Fruit fly (Drosophila melanogaster) whole organism, embryonic: Measurements from ENCODE around the gene zye.

Experiments
- CG10267 ChIP-seq: fragments of 200-800 bp; sonication (Bioruptor generic); optimal IDR thresholded peaks from 2 replicates; lab custom pipeline; 2018; ENCODE audit warnings: missing biosample characterization, mild to moderate bottlenecking, missing genetic modification characterization, moderate library complexity
- CG10366 ChIP-seq: fragments of 200-800 bp; sonication (Bioruptor generic); IDR thresholded peaks from 2 replicates; pipeline ENCODE4 v1.3.6; 2022; ENCODE audit warnings: missing biosample characterization, missing genetic modification characterization
- CG10543 ChIP-seq: fragments of 200-800 bp; sonication (Bioruptor generic); optimal IDR thresholded peaks from 3 replicates; lab custom pipeline; 2017; ENCODE audit warnings: missing biosample characterization, mild to moderate bottlenecking, missing genetic modification characterization, moderate library complexity
- CG12219 ChIP-seq: fragments of 200-800 bp; sonication (Bioruptor generic); optimal IDR thresholded peaks from 3 replicates; lab custom pipeline; 2018; ENCODE audit warnings: missing biosample characterization, mild to moderate bottlenecking, missing genetic modification characterization
- CG13287 ChIP-seq: fragments of 200-800 bp; sonication (Bioruptor generic); IDR thresholded peaks from 2 replicates; pipeline ENCODE4 v1.3.6; 2022; ENCODE audit warnings: missing biosample characterization, missing genetic modification characterization; ENCODE audit not compliant: partially characterized antibody
- CG1832 ChIP-seq: fragments of 200-800 bp; sonication (Bioruptor generic); optimal IDR thresholded peaks from 2 replicates; lab custom pipeline; 2017; ENCODE audit warnings: missing biosample characterization, mild to moderate bottlenecking, missing genetic modification characterization, inconsistent platforms
- CG18476 ChIP-seq: fragments of 200-800 bp; sonication (Bioruptor generic); optimal IDR thresholded peaks from 2 replicates; lab custom pipeline; 2016; ENCODE audit warnings: missing biosample characterization, mild to moderate bottlenecking, missing genetic modification characterization
- CG34422 ChIP-seq: fragments of 200-800 bp; sonication (Bioruptor generic); IDR thresholded peaks from 3 replicates; pipeline ENCODE4 v1.3.6; 2022; ENCODE audit warnings: missing biosample characterization, missing genetic modification characterization
- CG4360 ChIP-seq: fragments of 200-800 bp; sonication (Bioruptor generic); IDR thresholded peaks from 2 replicates; pipeline ENCODE4 v1.3.6; 2022; ENCODE audit warnings: missing biosample characterization, missing genetic modification characterization
- CG4404 ChIP-seq: fragments of 200-800 bp; sonication (Bioruptor generic); IDR thresholded peaks from 2 replicates; pipeline ENCODE4 v1.3.6; 2022; ENCODE audit warnings: missing biosample characterization, missing genetic modification characterization
- CG4424 ChIP-seq: fragments of 200-800 bp; sonication (Bioruptor generic); optimal IDR thresholded peaks from 3 replicates; lab custom pipeline; 2016; ENCODE audit warnings: missing biosample characterization, missing genetic modification characterization
- CG4854 ChIP-seq: fragments of 200-800 bp; sonication (Bioruptor generic); optimal IDR thresholded peaks from 2 replicates; lab custom pipeline; 2016; ENCODE audit warnings: missing biosample characterization, missing genetic modification characterization, inconsistent platforms
- CG6654 ChIP-seq: fragments of 200-800 bp; sonication (Bioruptor generic); optimal IDR thresholded peaks from 2 replicates; lab custom pipeline; 2017; ENCODE audit warnings: missing biosample characterization, mild to moderate bottlenecking, missing genetic modification characterization
- CG6791 ChIP-seq: fragments of 200-800 bp; sonication (Bioruptor generic); IDR thresholded peaks from 3 replicates; pipeline ENCODE4 v1.3.6; 2022; ENCODE audit warnings: missing biosample characterization, missing genetic modification characterization; ENCODE audit not compliant: partially characterized antibody
- CG6854 ChIP-seq: fragments of 200-800 bp; sonication (Bioruptor generic); optimal IDR thresholded peaks from 3 replicates; lab custom pipeline; 2017; ENCODE audit warnings: missing biosample characterization, mild to moderate bottlenecking, missing genetic modification characterization
- CG9215 ChIP-seq: fragments of 200-800 bp; sonication (Bioruptor generic); IDR thresholded peaks from 2 replicates; pipeline ENCODE4 v1.3.6; 2022; ENCODE audit warnings: missing biosample characterization, missing genetic modification characterization
- CHES-1-like ChIP-seq: fragments of 200-800 bp; sonication (Bioruptor generic); optimal IDR thresholded peaks from 2 replicates; lab custom pipeline; 2016; ENCODE audit warnings: missing biosample characterization, missing genetic modification characterization
- Dad ChIP-seq: fragments of 200-800 bp; sonication (Bioruptor generic); optimal IDR thresholded peaks from 3 replicates; lab custom pipeline; 2016; ENCODE audit warnings: missing biosample characterization, missing genetic modification characterization
- Deaf1 ChIP-seq: fragments of 200-800 bp; optimal IDR thresholded peaks from 3 replicates; lab custom pipeline; 2019; ENCODE audit warnings: missing biosample characterization, mild to moderate bottlenecking, missing genetic modification characterization, moderate library complexity
- Dll ChIP-seq: fragments of 200-800 bp; sonication (Bioruptor generic); IDR thresholded peaks from 4 replicates; pipeline ENCODE4 v1.3.6; 2022; ENCODE audit warnings: missing biosample characterization, missing genetic modification characterization; ENCODE audit not compliant: partially characterized antibody
- Hand ChIP-seq: fragments of 200-800 bp; sonication (Bioruptor generic); optimal IDR thresholded peaks from 2 replicates; lab custom pipeline; 2017; ENCODE audit warnings: mild to moderate bottlenecking, missing biosample characterization, missing genetic modification reagents, missing genetic modification characterization
- Med ChIP-seq: fragments of 200-800 bp; sonication (Bioruptor generic); peaks from one replicate; lab custom pipeline; 2016; ENCODE audit warnings: missing biosample characterization, missing genetic modification characterization, mild to moderate bottlenecking, inconsistent platforms, moderate library complexity
- Meics ChIP-seq: fragments of 200-800 bp; sonication (Bioruptor generic); optimal IDR thresholded peaks from 2 replicates; lab custom pipeline; 2017; ENCODE audit warnings: missing biosample characterization, mild to moderate bottlenecking, missing genetic modification characterization
- Pdp1 ChIP-seq, 2 experiments: fragments of 200-800 bp; sonication (Bioruptor generic); optimal IDR thresholded peaks; 3 replicates each; lab custom pipeline; 2016; ENCODE audit warnings: missing biosample characterization in 2 of 2, missing genetic modification characterization in 2 of 2, mild to moderate bottlenecking in 1 of 2, moderate library complexity in 1 of 2
- Trl ChIP-seq, 3 experiments: fragments of >200 bp in 2 of 3; fragments of 200-800 bp in 1 of 3; sonication (Bioruptor generic) in 1 of 3; optimal IDR thresholded peaks; 2 replicates in 1 of 3; 3 replicates in 2 of 3; lab custom pipeline; 2016 to 2017; ENCODE audit warnings: missing biosample characterization in 1 of 3, missing genetic modification characterization in 1 of 3
- aop ChIP-seq: fragments of 200-800 bp; sonication (Bioruptor generic); IDR thresholded peaks from 2 replicates; pipeline ENCODE4 v1.3.6; 2022; ENCODE audit warnings: missing biosample characterization, missing genetic modification characterization
- cad ChIP-seq: fragments of >200 bp; optimal IDR thresholded peaks from 2 replicates; lab custom pipeline; 2017; ENCODE audit warnings: missing biosample characterization, missing genetic modification characterization
- dan ChIP-seq: fragments of 200-800 bp; sonication (Bioruptor generic); IDR thresholded peaks from 2 replicates; pipeline ENCODE4 v1.3.6; 2022; ENCODE audit warnings: missing biosample characterization, missing genetic modification characterization
- dm ChIP-seq: fragments of 200-800 bp; sonication (Bioruptor generic); optimal IDR thresholded peaks from 3 replicates; lab custom pipeline; 2016; ENCODE audit warnings: missing biosample characterization, missing genetic modification characterization
- ewg ChIP-seq: fragments of 200-800 bp; sonication (Bioruptor generic); optimal IDR thresholded peaks from 3 replicates; lab custom pipeline; 2017; ENCODE audit warnings: mild to moderate bottlenecking, missing biosample characterization, missing genetic modification reagents, missing genetic modification characterization
- fd3F ChIP-seq: fragments of 200-800 bp; sonication (Bioruptor generic); optimal IDR thresholded peaks from 2 replicates; lab custom pipeline; 2018; ENCODE audit warnings: missing biosample characterization, mild to moderate bottlenecking, missing genetic modification characterization, moderate library complexity
- insv ChIP-seq, 2 experiments: fragments of 200-800 bp; sonication (Bioruptor generic); optimal IDR thresholded peaks; 3 replicates each; lab custom pipeline; 2016 to 2018; ENCODE audit warnings: missing biosample characterization in 2 of 2, missing genetic modification characterization in 2 of 2
- nerfin-1 ChIP-seq: fragments of 200-800 bp; sonication (Bioruptor generic); optimal IDR thresholded peaks from 3 replicates; lab custom pipeline; 2019; ENCODE audit warnings: missing biosample characterization, mild to moderate bottlenecking, missing genetic modification characterization, moderate library complexity
- nerfin-2 ChIP-seq: fragments of 200-800 bp; sonication (Bioruptor generic); IDR thresholded peaks from 2 replicates; pipeline ENCODE4 v1.3.6; 2022; ENCODE audit warnings: missing biosample characterization, missing genetic modification characterization; ENCODE audit not compliant: partially characterized antibody
- nom ChIP-seq: fragments of 200-800 bp; sonication (Bioruptor generic); optimal IDR thresholded peaks from 2 replicates; lab custom pipeline; 2017; ENCODE audit warnings: missing biosample characterization, missing genetic modification characterization, mild to moderate bottlenecking, moderate library complexity, missing genetic modification reagents
- pros ChIP-seq: fragments of 200-800 bp; sonication (Bioruptor generic); optimal IDR thresholded peaks from 3 replicates; lab custom pipeline; 2019; ENCODE audit warnings: missing biosample characterization, mild to moderate bottlenecking, missing genetic modification characterization, moderate library complexity
- ro ChIP-seq: fragments of 200-800 bp; sonication (Bioruptor generic); IDR thresholded peaks from 2 replicates; pipeline ENCODE4 v1.3.6; 2022; ENCODE audit warnings: missing biosample characterization, missing genetic modification characterization
- scrt ChIP-seq: fragments of 200-800 bp; sonication (Bioruptor generic); optimal IDR thresholded peaks from 2 replicates; lab custom pipeline; 2018; ENCODE audit warnings: missing biosample characterization, mild to moderate bottlenecking, missing genetic modification characterization, moderate library complexity
- sd ChIP-seq: fragments of 200-800 bp; sonication (Bioruptor generic); optimal IDR thresholded peaks from 3 replicates; lab custom pipeline; 2018; ENCODE audit warnings: missing biosample characterization, mild to moderate bottlenecking, missing genetic modification characterization, moderate library complexity
- seq ChIP-seq: fragments of 200-800 bp; sonication (Bioruptor generic); IDR thresholded peaks from 2 replicates; pipeline ENCODE4 v1.3.6; 2022; ENCODE audit warnings: missing biosample characterization, missing genetic modification characterization
- sim ChIP-seq: fragments of 200-800 bp; sonication (Bioruptor generic); IDR thresholded peaks from 2 replicates; pipeline ENCODE4 v1.3.6; 2022; ENCODE audit warnings: missing biosample characterization, missing genetic modification characterization
- tna ChIP-seq: fragments of 200-800 bp; sonication (Bioruptor generic); IDR thresholded peaks from 2 replicates; pipeline ENCODE4 v1.3.6; 2022; ENCODE audit warnings: missing biosample characterization, missing genetic modification characterization; ENCODE audit not compliant: partially characterized antibody
- vfl ChIP-seq: fragments of 200-800 bp; sonication (Bioruptor generic); optimal IDR thresholded peaks from 2 replicates; lab custom pipeline; 2016; ENCODE audit warnings: missing biosample characterization, missing genetic modification characterization

Gene zye

DNA sequence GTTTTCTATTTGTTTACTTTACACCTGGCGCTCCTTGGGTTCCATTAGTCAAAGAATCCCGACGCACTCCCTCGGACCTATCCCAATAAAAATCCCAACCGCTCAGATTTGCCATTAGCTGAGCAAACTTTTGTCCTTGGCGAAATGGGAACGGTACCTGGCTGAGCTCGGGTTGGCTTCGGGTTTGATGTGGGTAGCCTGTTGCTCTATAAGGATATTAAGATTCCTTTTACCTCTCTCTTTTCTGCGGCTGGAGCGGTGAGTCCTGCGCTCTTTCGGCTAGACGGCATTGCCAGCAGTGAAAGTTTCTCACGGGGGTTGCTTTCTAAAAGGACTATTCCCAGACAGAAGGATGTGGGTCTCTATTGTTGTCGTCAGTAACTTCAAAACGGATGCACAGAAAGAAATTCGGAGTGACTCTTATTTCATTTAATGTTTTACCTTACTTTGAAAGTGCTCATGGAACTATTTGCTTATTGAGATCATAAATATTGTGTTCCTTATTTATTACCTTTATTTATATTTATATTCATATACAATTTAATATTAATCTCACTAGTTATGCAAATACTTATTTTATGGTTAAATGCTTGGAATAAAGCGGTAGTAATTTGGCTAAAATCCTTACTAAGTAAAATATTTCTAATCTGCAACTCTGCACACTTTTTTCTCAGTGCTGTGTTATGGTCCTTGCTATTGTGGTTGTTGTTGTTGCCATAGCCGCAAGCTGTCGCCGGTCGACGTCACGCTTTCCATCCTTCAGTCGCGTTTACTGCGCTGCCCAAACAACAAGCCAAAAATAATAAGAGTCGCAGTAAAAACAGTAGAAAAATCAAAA, 28.4 kb downstream of the zye start, which contains the start of gene CG5910 (continued):
- TF ChIP-seq Dad (GFP tag; lab: Kevin White, UChicago) (no peak), CHES-1-like (GFP tag; lab: Kevin White, UChicago) (peak; percentile 23), Dll (GFP tag; lab: Robert Waterston, UW) (no peak), CG12219 (GFP tag; lab: Kevin White, UChicago) (peak; percentile 77)

DNA sequence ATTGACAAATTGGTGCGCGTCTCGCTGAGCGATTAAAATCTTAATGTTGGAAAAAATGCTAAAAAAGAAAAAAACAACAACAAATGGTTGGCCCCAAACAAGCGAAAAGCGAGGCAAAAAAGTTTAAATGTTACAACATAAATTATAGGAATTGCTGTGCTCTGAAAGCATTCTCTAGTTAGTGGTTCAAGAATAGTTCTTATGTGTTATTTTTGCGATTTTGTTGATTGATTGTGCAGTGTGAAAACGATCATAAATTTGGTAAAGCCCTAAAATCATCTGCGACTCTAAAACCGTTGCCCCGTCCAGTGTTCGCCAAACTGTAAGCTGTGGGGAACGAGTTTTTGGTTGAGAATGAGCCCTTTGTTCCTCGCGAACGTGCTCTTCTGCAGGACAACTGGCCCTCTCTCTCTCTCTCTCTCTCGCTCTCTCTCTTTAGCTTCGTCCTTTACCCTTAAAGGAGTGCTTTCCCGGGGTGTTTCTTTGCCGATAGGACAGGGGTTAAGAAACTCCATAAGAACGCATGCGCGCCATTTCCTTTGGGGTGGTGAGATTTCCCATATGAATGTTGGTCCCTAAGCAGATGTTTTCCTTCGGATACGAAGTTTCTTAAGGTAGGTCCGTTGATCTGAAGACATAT, 29.4 kb downstream of the zye start:
- TF ChIP-seq pros (GFP tag; lab: Kevin White, UChicago), result peak; percentile 99
- peak; percentile 24; the same call in 1 of the 3 replicates for TF ChIP-seq CG6791
- TF ChIP-seq dm, result no peak
- TF ChIP-seq CG10366 (GFP tag; lab: Robert Waterston, UW), result no peak
- peak; percentile 76 for TF ChIP-seq cad
- TF ChIP-seq scrt, result peak; percentile 47
- no peak for TF ChIP-seq aop (GFP tag; lab: Robert Waterston, UW)
- TF ChIP-seq CG6854 (GFP tag; lab: Kevin White, UChicago), result peak; percentile 15
- TF ChIP-seq Med (GFP tag; lab: Kevin White, UChicago), result peak; percentile 28
- TF ChIP-seq ewg (GFP tag; lab: Kevin White, UChicago), result peak; percentile 86
- TF ChIP-seq nerfin-2 (GFP tag; lab: Robert Waterston, UW), result peak; percentile 52; the same call in 1 of the 2 replicates
- 0 out of 2 replicates have a peak, but pooled peaks have one; percentile 26 for TF ChIP-seq CG4360 (GFP tag; lab: Robert Waterston, UW)
- TF ChIP-seq nom (GFP tag; lab: Kevin White, UChicago), result peak; percentile 16
- TF ChIP-seq sd (tag; lab: Kevin White, UChicago), result peak; percentile 12
- TF ChIP-seq Deaf1 (tag; lab: Kevin White, UChicago), result peak; percentile 42
- no peak for TF ChIP-seq CG4404
- TF ChIP-seq CG1832 (GFP tag; lab: Kevin White, UChicago), result peak; percentile 62
- TF ChIP-seq vfl (GFP tag; lab: Kevin White, UChicago), result no peak
- peak; percentile 72 to 78 for TF ChIP-seq Trl (optimal IDR thresholded peaks at IDR 0.05; lab: Kevin White, UChicago)
- TF ChIP-seq Trl (GFP tag; optimal IDR thresholded peaks at IDR 0.05; lab: Kevin White, UChicago), result no peak
- TF ChIP-seq seq, result peak; percentile 64; the same call in 1 of the 2 replicates
- no peak for TF ChIP-seq CG18476
- TF ChIP-seq CG13287 (GFP tag; lab: Robert Waterston, UW), result peak; percentile 7; the same call in 1 of the 2 replicates
- TF ChIP-seq nerfin-1 (tag; lab: Kevin White, UChicago), result peak; percentile 1
- TF ChIP-seq tna (GFP tag; lab: Robert Waterston, UW), result peak; percentile 38; the same call in 1 of the 2 replicates
- TF ChIP-seq CG6654 (GFP tag; lab: Kevin White, UChicago), result peak; percentile 99
- TF ChIP-seq CG34422 (GFP tag; lab: Robert Waterston, UW), result peak; percentile 17; the same call in 1 of the 3 replicates

DNA sequence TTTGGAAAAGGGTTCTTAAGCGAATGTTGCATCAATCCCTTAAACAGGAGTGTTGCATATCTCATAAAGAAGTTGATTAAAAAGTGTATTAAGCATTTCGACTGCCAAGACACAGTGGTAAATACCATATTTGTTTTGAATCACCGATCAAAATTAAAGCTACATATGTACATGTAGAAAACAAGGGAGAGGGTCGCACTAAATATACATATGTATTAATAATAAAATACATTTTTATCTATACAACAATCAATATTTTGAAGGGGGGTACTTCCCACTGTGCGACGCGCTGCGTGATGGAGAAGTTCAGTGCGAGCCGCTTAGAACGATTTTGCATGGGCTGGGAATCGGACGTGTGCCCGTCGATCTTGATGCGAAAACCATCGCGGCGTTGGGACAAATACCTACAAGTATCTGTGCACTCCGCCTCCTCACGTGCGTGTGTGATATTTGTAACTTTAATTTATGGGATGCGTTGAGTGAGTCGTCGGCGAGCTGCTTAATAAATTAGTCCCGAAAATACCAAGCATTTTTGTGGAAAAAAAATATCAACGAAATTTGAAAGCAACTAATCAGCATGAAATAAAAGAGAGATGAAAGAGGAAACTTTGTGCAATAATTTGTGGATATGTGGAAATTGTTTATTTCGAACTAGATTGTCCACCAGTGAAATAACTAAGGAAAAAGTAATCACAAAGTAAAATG, 31.6 kb downstream of the zye start:
- 0 out of 2 replicates have a peak, but pooled peaks have one; percentile 46 for TF ChIP-seq ro (GFP tag; lab: Robert Waterston, UW)
- peak; percentile 86 for TF ChIP-seq Meics (GFP tag; lab: Kevin White, UChicago)
- peak; percentile 9 for TF ChIP-seq CG10543 (GFP tag; lab: Kevin White, UChicago)
- TF ChIP-seq dan, result 0 out of 2 replicates have a peak, but pooled peaks have one; percentile 42
- TF ChIP-seq CG4854 (GFP tag; lab: Kevin White, UChicago), result peak; percentile 41
- peak; percentile 79 for TF ChIP-seq fd3F (GFP tag; lab: Kevin White, UChicago)
- no peak for TF ChIP-seq insv (GFP tag; optimal IDR thresholded peaks at IDR 0.05; lab: Kevin White, UChicago)
- peak; percentile 44 for TF ChIP-seq Hand (GFP tag; lab: Kevin White, UChicago)
- peak; percentile 13 to 49 for TF ChIP-seq Pdp1 (GFP tag; optimal IDR thresholded peaks at IDR 0.05; lab: Kevin White, UChicago)
- peak; percentile 76 for TF ChIP-seq CG9215
- TF ChIP-seq CG4424, result peak; percentile 88
- TF ChIP-seq sim (GFP tag; lab: Robert Waterston, UW), result peak; percentile 86
- TF ChIP-seq CG10267 (tag; lab: Kevin White, UChicago), result peak; percentile 79
